Worm (Caenorhabditis elegans) whole organism, early embryonic: ENCODE data around the gene R107.2.

Source experiments
- B0310.2 ChIP-seq: sonication (generic microtip); optimal IDR thresholded peaks from 2 replicates; lab custom pipeline; 2016; ENCODE audit warnings: mild to moderate bottlenecking, missing genetic modification characterization, missing compliant biosample characterization
- F13C5.2 ChIP-seq: sonication (generic microtip); optimal IDR thresholded peaks from 2 replicates; lab custom pipeline; 2017; ENCODE audit warnings: mild to moderate bottlenecking, missing genetic modification characterization, inconsistent platforms, missing compliant biosample characterization
- aly-1 ChIP-seq: sonication (generic microtip); optimal IDR thresholded peaks from 2 replicates; lab custom pipeline; 2016; ENCODE audit warnings: missing genetic modification characterization, missing compliant biosample characterization
- ama-1 ChIP-seq: fragments of 150-350 bp; optimal IDR thresholded peaks from 2 replicates; lab custom pipeline; 2014
- ceh-13 ChIP-seq: fragments of 200-800 bp; sonication (Bioruptor generic); optimal IDR thresholded peaks from 2 replicates; lab custom pipeline; 2018; ENCODE audit warnings: mild to moderate bottlenecking, missing genetic modification characterization, missing compliant biosample characterization
- ceh-36 ChIP-seq: sonication (generic microtip); optimal IDR thresholded peaks from 2 replicates; lab custom pipeline; 2016; ENCODE audit warnings: missing genetic modification characterization, inconsistent platforms, missing compliant biosample characterization
- ets-7 ChIP-seq: sonication (generic microtip); optimal IDR thresholded peaks from 2 replicates; lab custom pipeline; 2016; ENCODE audit warnings: missing genotype, missing genetic modification characterization, missing compliant biosample characterization
- flt-1 ChIP-seq: fragments of 200-800 bp; sonication (Bioruptor generic); IDR thresholded peaks from 2 replicates; pipeline ENCODE4 v1.3.6; 2022; ENCODE audit warnings: missing genetic modification characterization, missing compliant biosample characterization
- hmbx-1 ChIP-seq: sonication (generic microtip); optimal IDR thresholded peaks from 2 replicates; lab custom pipeline; 2016; ENCODE audit warnings: mild to moderate bottlenecking, missing genetic modification characterization, missing compliant biosample characterization
- hmg-4 ChIP-seq: fragments of 200-800 bp; sonication (Bioruptor generic); optimal IDR thresholded peaks from 2 replicates; lab custom pipeline; 2018; ENCODE audit warnings: mild to moderate bottlenecking, missing genetic modification characterization, missing compliant biosample characterization
- hnd-1 ChIP-seq: sonication (generic microtip); optimal IDR thresholded peaks from 2 replicates; lab custom pipeline; 2016; ENCODE audit warnings: missing genetic modification characterization, missing compliant biosample characterization
- pes-1 ChIP-seq: fragments of 200-800 bp; sonication (Bioruptor generic); IDR thresholded peaks from 2 replicates; pipeline ENCODE4 v1.3.6; 2022; ENCODE audit warnings: missing genetic modification reagents, missing genetic modification characterization, missing compliant biosample characterization
- scrt-1 ChIP-seq: fragments of 200-800 bp; sonication (Bioruptor generic); IDR thresholded peaks from 2 replicates; pipeline ENCODE4 v1.3.6; 2022; ENCODE audit warnings: missing genetic modification characterization, missing compliant biosample characterization
- sea-1 ChIP-seq: fragments of 200-800 bp; sonication (Bioruptor generic); conservative IDR thresholded peaks from 2 replicates; pipeline ENCODE4 v1.3.6; 2022; ENCODE audit warnings: missing genetic modification characterization, missing compliant biosample characterization
- tbx-11 ChIP-seq: fragments of 200-800 bp; sonication (Bioruptor generic); IDR thresholded peaks from 2 replicates; pipeline ENCODE4 v1.3.6; 2022; ENCODE audit warnings: missing genetic modification characterization, missing compliant biosample characterization
- tbx-37 ChIP-seq: fragments of 200-800 bp; sonication (Bioruptor generic); conservative IDR thresholded peaks from 2 replicates; pipeline ENCODE4 v1.3.6; 2022; ENCODE audit warnings: missing genetic modification reagents, missing genetic modification characterization, missing compliant biosample characterization
- tra-4 ChIP-seq: sonication (generic microtip); optimal IDR thresholded peaks from 2 replicates; lab custom pipeline; 2017; ENCODE audit warnings: missing genetic modification characterization, missing compliant biosample characterization

The R107.2 gene

DNA sequence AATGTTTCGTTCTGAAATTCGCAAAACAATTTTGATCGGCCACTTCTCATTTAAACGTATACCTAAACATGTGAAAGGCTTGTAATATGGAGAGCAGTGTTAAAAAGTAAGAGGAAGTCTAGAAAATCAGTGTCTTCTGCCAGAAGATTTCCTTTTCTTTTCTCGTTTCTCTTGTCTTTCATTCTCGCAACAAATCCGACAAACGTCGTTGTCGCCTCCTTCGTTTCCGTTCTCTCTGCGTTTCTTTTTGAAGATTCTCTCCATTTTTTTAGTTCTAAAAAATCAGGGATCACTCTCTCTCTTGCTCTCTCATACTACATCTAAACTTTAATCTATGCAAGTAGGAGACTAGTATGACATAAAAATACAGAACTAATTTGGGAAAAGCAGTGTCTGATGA lies 1.5 kb upstream of the R107.2 start:
- TF ChIP-seq tbx-11 (GFP tag; lab: Robert Waterston, UW) (no peak), B0310.2 (tag; lab: Kevin White, UChicago) (no peak), pes-1 (GFP tag; lab: Robert Waterston, UW) (no peak), hmg-4 (GFP tag; lab: Kevin White, UChicago) (no peak), hmbx-1 (tag; lab: Kevin White, UChicago) (no peak), scrt-1 (no peak), aly-1 (tag; lab: Kevin White, UChicago) (no peak), ets-7 (tag; lab: Kevin White, UChicago) (no peak), F13C5.2 (tag; lab: Kevin White, UChicago) (no peak), sea-1 (GFP tag; lab: Robert Waterston, UW) (no peak), flt-1 (GFP tag; lab: Robert Waterston, UW) (no peak), ceh-36 (tag; lab: Kevin White, UChicago) (no peak), tra-4 (tag; lab: Kevin White, UChicago) (no peak), hnd-1 (tag; lab: Kevin White, UChicago) (no peak), tbx-37 (no peak)

DNA sequence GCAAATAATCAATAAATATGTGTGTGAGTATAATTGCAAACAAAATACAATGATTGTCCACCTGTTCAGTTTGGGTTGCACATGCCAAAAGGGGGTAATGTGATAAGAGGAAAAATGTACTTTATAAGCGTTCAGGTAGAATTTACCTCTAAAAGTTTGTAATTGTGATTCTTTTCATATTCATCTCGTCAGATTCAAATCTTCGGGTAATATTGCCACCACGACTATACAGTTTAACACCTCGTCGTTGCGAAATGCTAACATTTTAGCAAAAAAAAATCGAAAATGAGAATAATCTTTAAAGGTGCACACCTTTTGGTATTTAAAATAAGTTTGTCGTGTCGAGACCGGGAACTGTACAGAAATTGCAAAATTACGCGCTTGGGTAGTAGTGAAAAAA lies 2.5 kb downstream of the R107.2 start, which contains the start of gene nac-2:
Gene nac-2 (minus strand): TSS at position 101 of the 400 bp plus-strand sequence.
- TF ChIP-seq scrt-1 (no peak), ama-1 (lab: Kevin White, UChicago) (no peak)

DNA sequence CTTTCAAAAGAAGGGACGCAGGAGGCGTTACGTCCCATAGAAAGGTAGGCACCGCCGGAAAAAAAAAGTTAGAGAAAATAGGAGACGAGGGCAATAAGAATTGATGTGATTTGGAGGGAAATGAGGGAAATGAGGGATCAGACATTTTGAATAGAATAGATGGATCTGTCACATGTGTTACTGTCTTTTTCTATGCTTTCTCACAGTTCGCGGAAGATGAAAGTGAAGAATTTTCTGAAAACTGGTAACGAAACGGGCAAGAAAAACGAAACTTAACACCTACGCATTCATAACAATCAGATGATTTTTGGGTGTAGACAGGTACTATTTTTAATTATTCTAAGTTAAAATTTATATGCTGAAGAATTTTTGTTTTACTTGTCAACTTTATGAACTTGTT lies 8.1 kb downstream of the R107.2 start, which contains the start of gene R107.9:
Gene R107.9 (plus strand): TSS at position 301 of the 400 bp plus-strand sequence.
- TF ChIP-seq flt-1 (GFP tag; lab: Robert Waterston, UW) (no peak), aly-1 (tag; lab: Kevin White, UChicago) (no peak), hmbx-1 (tag; lab: Kevin White, UChicago) (no peak), ceh-13 (GFP tag; lab: Kevin White, UChicago) (no peak), ets-7 (tag; lab: Kevin White, UChicago) (no peak), sea-1 (GFP tag; lab: Robert Waterston, UW) (no peak), scrt-1 (no peak), ama-1 (lab: Kevin White, UChicago) (no peak), B0310.2 (tag; lab: Kevin White, UChicago) (no peak), hnd-1 (tag; lab: Kevin White, UChicago) (no peak), tbx-11 (GFP tag; lab: Robert Waterston, UW) (no peak), ceh-36 (tag; lab: Kevin White, UChicago) (no peak), tbx-37 (no peak), hmg-4 (GFP tag; lab: Kevin White, UChicago) (no peak), tra-4 (tag; lab: Kevin White, UChicago) (no peak), pes-1 (GFP tag; lab: Robert Waterston, UW) (no peak), F13C5.2 (tag; lab: Kevin White, UChicago) (no peak)

DNA sequence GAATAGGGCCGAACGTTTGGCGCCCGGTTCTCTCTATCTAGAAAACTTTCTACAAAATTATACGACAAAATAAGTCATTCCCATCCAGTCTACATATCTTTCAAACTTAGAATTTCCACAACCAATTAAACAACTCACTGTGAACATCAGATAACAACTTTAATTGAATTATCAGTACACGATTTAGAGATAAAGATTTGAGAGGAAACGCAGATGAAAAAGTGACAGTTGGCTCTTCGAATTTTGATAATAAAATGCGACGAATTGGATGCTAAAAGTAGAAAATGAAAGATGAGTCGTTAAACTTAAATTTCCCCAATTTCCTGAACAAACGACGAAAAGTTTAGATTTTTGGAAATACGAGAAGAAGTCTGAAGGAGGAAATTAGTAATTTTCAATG lies 10.7 kb downstream of the R107.2 start:
- TF ChIP-seq ceh-13 (GFP tag; lab: Kevin White, UChicago) (no peak), hmbx-1 (tag; lab: Kevin White, UChicago) (no peak), hnd-1 (tag; lab: Kevin White, UChicago) (no peak), ceh-36 (tag; lab: Kevin White, UChicago) (no peak), pes-1 (GFP tag; lab: Robert Waterston, UW) (no peak), flt-1 (GFP tag; lab: Robert Waterston, UW) (no peak), scrt-1 (no peak), ama-1 (lab: Kevin White, UChicago) (no peak)

DNA sequence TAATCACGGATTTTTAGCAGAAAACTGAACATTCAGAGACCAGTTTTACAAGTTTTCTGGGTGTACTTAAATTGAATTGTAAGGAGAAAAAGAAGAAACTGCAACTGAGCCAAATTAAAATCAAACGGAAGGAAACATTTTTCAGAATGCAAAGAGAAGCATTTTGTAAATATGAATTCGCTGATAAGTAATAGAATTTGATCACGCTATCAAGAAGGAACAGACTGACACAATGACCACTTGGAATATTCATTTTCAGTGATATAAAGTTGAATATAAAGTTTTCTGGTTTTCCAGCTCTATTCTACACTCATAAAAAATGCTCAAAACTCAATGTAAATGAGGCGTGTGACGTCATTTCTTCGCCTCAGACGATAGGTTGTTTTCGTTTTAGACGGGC lies 11.6 kb downstream of the R107.2 start:
- no peak for TF ChIP-seq pes-1 (GFP tag; lab: Robert Waterston, UW)
- no peak for TF ChIP-seq ceh-36 (tag; lab: Kevin White, UChicago)
- TF ChIP-seq aly-1 (tag; lab: Kevin White, UChicago) = no peak
- TF ChIP-seq hmbx-1 (tag; lab: Kevin White, UChicago) = no peak
- no peak for TF ChIP-seq B0310.2 (tag; lab: Kevin White, UChicago)
- no peak for TF ChIP-seq tra-4 (tag; lab: Kevin White, UChicago)
- no peak for TF ChIP-seq scrt-1
- no peak for TF ChIP-seq hnd-1 (tag; lab: Kevin White, UChicago)
- TF ChIP-seq flt-1 (GFP tag; lab: Robert Waterston, UW) = no peak
- TF ChIP-seq tbx-11 (GFP tag; lab: Robert Waterston, UW) = no peak

DNA sequence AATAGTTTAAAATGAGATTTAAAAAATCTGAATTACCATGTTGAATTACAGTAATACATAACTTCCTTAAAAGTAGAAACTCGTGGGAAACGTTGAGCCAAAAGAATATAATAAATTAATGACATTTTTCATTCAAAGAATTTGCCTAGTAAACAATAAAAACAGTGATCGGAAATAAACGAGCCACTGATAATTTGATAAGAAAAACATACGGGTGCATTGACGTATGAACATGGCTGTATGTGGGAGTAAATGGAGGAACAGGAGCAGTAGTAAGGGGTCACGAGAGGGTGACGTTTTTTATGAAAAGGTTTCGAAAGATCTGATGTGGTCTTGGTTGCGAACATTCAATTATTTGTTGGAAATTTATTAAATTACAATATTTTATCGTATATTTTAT lies 14.9 kb downstream of the R107.2 start:
- TF ChIP-seq ets-7 (tag; lab: Kevin White, UChicago) = no peak
- TF ChIP-seq scrt-1 = no peak

DNA sequence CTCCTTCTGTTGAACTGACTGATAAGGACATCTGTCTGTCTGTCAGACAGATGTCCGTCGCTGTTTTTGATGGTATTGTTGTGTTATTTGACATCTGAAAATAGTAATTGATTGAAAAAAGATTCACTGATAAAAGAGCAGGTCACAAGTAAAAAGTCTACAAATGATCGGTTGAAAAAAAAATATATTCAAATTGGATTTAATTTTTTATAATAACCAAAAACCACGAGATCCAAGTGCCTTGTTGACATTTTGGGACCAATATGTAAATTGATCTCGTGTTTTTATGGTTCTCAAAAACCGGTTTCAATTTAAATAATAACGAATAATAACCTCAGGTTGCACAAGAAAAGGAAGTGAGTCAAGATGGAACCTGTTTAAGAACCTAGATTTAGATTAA lies 18.8 kb downstream of the R107.2 start, which contains the start of gene F59B2.13:
Gene F59B2.13 (minus strand): TSS at position 101 of the 400 bp plus-strand sequence.
- TF ChIP-seq tbx-37 (no peak), sea-1 (GFP tag; lab: Robert Waterston, UW) (no peak), pes-1 (GFP tag; lab: Robert Waterston, UW) (no peak), hnd-1 (tag; lab: Kevin White, UChicago) (no peak), flt-1 (GFP tag; lab: Robert Waterston, UW) (no peak), hmg-4 (GFP tag; lab: Kevin White, UChicago) (no peak), ceh-13 (GFP tag; lab: Kevin White, UChicago) (no peak), B0310.2 (tag; lab: Kevin White, UChicago) (no peak), scrt-1 (no peak), aly-1 (tag; lab: Kevin White, UChicago) (no peak), hmbx-1 (tag; lab: Kevin White, UChicago) (no peak), ceh-36 (tag; lab: Kevin White, UChicago) (no peak), tra-4 (tag; lab: Kevin White, UChicago) (no peak)

DNA sequence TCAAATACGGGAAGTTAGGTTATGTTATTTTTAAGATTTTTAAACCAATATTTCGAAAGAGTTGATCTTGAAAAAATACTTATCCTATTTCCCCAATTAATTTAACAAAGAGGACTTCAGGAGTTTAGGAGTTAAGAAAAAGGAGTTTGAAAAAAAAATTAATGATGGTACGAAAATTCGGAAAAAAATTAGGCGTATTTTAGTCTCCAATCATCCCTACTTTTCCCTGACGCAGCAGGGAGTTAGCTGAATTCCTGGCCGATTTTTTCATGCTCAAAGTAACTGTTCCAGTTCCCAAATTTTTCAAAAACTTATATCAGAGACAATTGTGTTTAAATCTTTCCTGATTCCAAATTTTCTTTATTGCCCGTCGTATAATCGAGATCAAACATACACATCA lies 22.1 kb downstream of the R107.2 start:
- TF ChIP-seq hmbx-1 (tag; lab: Kevin White, UChicago) (no peak), flt-1 (GFP tag; lab: Robert Waterston, UW) (no peak), tbx-37 (no peak), sea-1 (GFP tag; lab: Robert Waterston, UW) (no peak), ets-7 (tag; lab: Kevin White, UChicago) (no peak), ama-1 (lab: Kevin White, UChicago) (no peak), B0310.2 (tag; lab: Kevin White, UChicago) (no peak), F13C5.2 (tag; lab: Kevin White, UChicago) (no peak), hnd-1 (tag; lab: Kevin White, UChicago) (no peak), tra-4 (tag; lab: Kevin White, UChicago) (no peak), pes-1 (GFP tag; lab: Robert Waterston, UW) (no peak), scrt-1 (no peak), aly-1 (tag; lab: Kevin White, UChicago) (no peak), ceh-13 (GFP tag; lab: Kevin White, UChicago) (no peak), ceh-36 (tag; lab: Kevin White, UChicago) (no peak), tbx-11 (GFP tag; lab: Robert Waterston, UW) (no peak), hmg-4 (GFP tag; lab: Kevin White, UChicago) (no peak)
